Worm (Caenorhabditis elegans): ENCODE data around the gene ttr-13.

The ttr-13 gene

ce11 chrV:20648868-20649267 is 12.1 kb upstream of the ttr-13 start:
- TF ChIP-seq ceh-40 (GFP tag; IDR thresholded peaks at IDR 0.05) = no peak
- TF ChIP-seq sdz-38 (tag; optimal IDR thresholded peaks at IDR 0.05) = no peak
- no peak for TF ChIP-seq ccch-3 (GFP tag; optimal IDR thresholded peaks at IDR 0.05)
- TF ChIP-seq mcd-1 (GFP tag; IDR thresholded peaks at IDR 0.05) = no peak
- TF ChIP-seq Y95B8A.8 (GFP tag; IDR thresholded peaks at IDR 0.05) = no peak
- no peak for TF ChIP-seq let-526 (GFP tag; IDR thresholded peaks at IDR 0.05)
- TF ChIP-seq hmg-1.2 (GFP tag; IDR thresholded peaks at IDR 0.05) = no peak
- TF ChIP-seq attf-6 (GFP tag; IDR thresholded peaks at IDR 0.05) = no peak
- no peak for TF ChIP-seq bed-1 (GFP tag; IDR thresholded peaks at IDR 0.05)
- no peak for TF ChIP-seq egrh-3 (GFP tag; IDR thresholded peaks at IDR 0.05)
- no peak for TF ChIP-seq attf-3 (GFP tag; conservative IDR thresholded peaks at IDR 0.05)
- no peak for TF ChIP-seq dox-1 (GFP tag; IDR thresholded peaks at IDR 0.05)
- no peak for TF ChIP-seq repo-1 (tag; optimal IDR thresholded peaks at IDR 0.05)
- no peak for TF ChIP-seq ceh-79 (tag; optimal IDR thresholded peaks at IDR 0.05)
- no peak for TF ChIP-seq Y79H2A.3 (GFP tag; conservative IDR thresholded peaks at IDR 0.05)

ce11 chrV:20645479-20645878 is 8.7 kb upstream of the ttr-13 start:
- no peak for TF ChIP-seq sdz-38 (tag; optimal IDR thresholded peaks at IDR 0.05)
- TF ChIP-seq xnd-1 (tag; optimal IDR thresholded peaks at IDR 0.05) = no peak
- TF ChIP-seq bed-1 (GFP tag; IDR thresholded peaks at IDR 0.05) = no peak
- no peak for TF ChIP-seq efl-1 (GFP tag; optimal IDR thresholded peaks at IDR 0.05)
- no peak for TF ChIP-seq B0035.1 (tag; optimal IDR thresholded peaks at IDR 0.05)
- TF ChIP-seq ztf-25 (GFP tag; IDR thresholded peaks at IDR 0.05) = no peak
- TF ChIP-seq akir-1 (GFP tag; optimal IDR thresholded peaks at IDR 0.05) = no peak
- no peak for TF ChIP-seq ekl-4 (GFP tag; IDR thresholded peaks at IDR 0.05)
- no peak for TF ChIP-seq T26A5.8 (tag; optimal IDR thresholded peaks at IDR 0.05)
- no peak for TF ChIP-seq ztf-28 (GFP tag; IDR thresholded peaks at IDR 0.05)
- TF ChIP-seq let-607 (tag; optimal IDR thresholded peaks at IDR 0.05) = no peak
- no peak for TF ChIP-seq F23B12.7 (tag; optimal IDR thresholded peaks at IDR 0.05; ENCODE audit: insufficient read depth)
- no peak for TF ChIP-seq zfh-2 (GFP tag; conservative IDR thresholded peaks at IDR 0.05)

- no peak for TF ChIP-seq B0019.2 (GFP tag; conservative IDR thresholded peaks at IDR 0.05)
- TF ChIP-seq cebp-2 (GFP tag; IDR thresholded peaks at IDR 0.05) = no peak
- TF ChIP-seq C17E4.6 (GFP tag; IDR thresholded peaks at IDR 0.05) = no peak
- no peak for TF ChIP-seq T26A5.8 (tag; optimal IDR thresholded peaks at IDR 0.05)
- TF ChIP-seq rcor-1 (GFP tag; IDR thresholded peaks at IDR 0.05) = no peak
- TF ChIP-seq hmg-20 (GFP tag; IDR thresholded peaks at IDR 0.05) = no peak
Measured at ce11 chrV:20641896-20642295, 5.1 kb upstream of the ttr-13 start, which contains the start of gene srxa-15. Gene srxa-15, plus strand, starts transcription at chrV:20642196.

ce11 chrV:20639294-20639693 is 2.5 kb upstream of the ttr-13 start, which contains the start of gene srxa-14:
Gene srxa-14, plus strand, starts transcription at chrV:20639594.
- TF ChIP-seq gei-17 (GFP tag; optimal IDR thresholded peaks at IDR 0.05) (no peak), Y56A3A.18 (GFP tag; IDR thresholded peaks at IDR 0.05) (no peak)

- no peak for TF ChIP-seq Y53G8AR.9 (GFP tag; conservative IDR thresholded peaks at IDR 0.05)
- TF ChIP-seq snpc-1.1 (tag; optimal IDR thresholded peaks at IDR 0.05; ENCODE audit: insufficient read depth) = no peak
- no peak for TF ChIP-seq ceh-40 (GFP tag; IDR thresholded peaks at IDR 0.05)
Measured at ce11 chrV:20638344-20638743, 1.6 kb upstream of the ttr-13 start, which contains the start of gene Y44A6B.3. Gene Y44A6B.3, minus strand, starts transcription at chrV:20638444.

Measured in whole organism, young adult.